Worm (Caenorhabditis elegans): ENCODE measurements around the gene lir-2.
A peak's percentile ranks its signal among the peaks of the same experiment; 100 is the strongest.

Gene lir-2

ce11 chrII:7704387-7704786 is 37.3 kb downstream of the lir-2 start:
- TF ChIP-seq ets-7 (tag; optimal IDR thresholded peaks at IDR 0.05), result no peak
- TF ChIP-seq hmbx-1 (tag; optimal IDR thresholded peaks at IDR 0.05), result no peak
- TF ChIP-seq pes-1 (GFP tag; IDR thresholded peaks at IDR 0.05), result no peak
- no peak for TF ChIP-seq aly-1 (tag; optimal IDR thresholded peaks at IDR 0.05)
- no peak for TF ChIP-seq ceh-13 (GFP tag; optimal IDR thresholded peaks at IDR 0.05)
- no peak for TF ChIP-seq sea-1 (GFP tag; conservative IDR thresholded peaks at IDR 0.05)
- no peak for TF ChIP-seq B0310.2 (tag; optimal IDR thresholded peaks at IDR 0.05)
- no peak for TF ChIP-seq scrt-1 (GFP tag; IDR thresholded peaks at IDR 0.05)
- TF ChIP-seq tbx-11 (GFP tag; IDR thresholded peaks at IDR 0.05), result no peak

ce11 chrII:7705152-7705551 is 38.1 kb downstream of the lir-2 start, which contains the start of gene B0495.7:
B0495.7 (minus strand) TSS chrII:7705233.
- no peak for TF ChIP-seq ama-1 (optimal IDR thresholded peaks at IDR 0.05)
- TF ChIP-seq hmbx-1 (tag; optimal IDR thresholded peaks at IDR 0.05), result no peak
- TF ChIP-seq ceh-13 (GFP tag; optimal IDR thresholded peaks at IDR 0.05), result no peak
- no peak for TF ChIP-seq F13C5.2 (tag; optimal IDR thresholded peaks at IDR 0.05)
- TF ChIP-seq flt-1 (GFP tag; IDR thresholded peaks at IDR 0.05), result no peak
- no peak for TF ChIP-seq hnd-1 (tag; optimal IDR thresholded peaks at IDR 0.05)
- no peak for TF ChIP-seq hmg-4 (GFP tag; optimal IDR thresholded peaks at IDR 0.05)
- no peak for TF ChIP-seq B0310.2 (tag; optimal IDR thresholded peaks at IDR 0.05)
- no peak for TF ChIP-seq tra-4 (tag; optimal IDR thresholded peaks at IDR 0.05)
- TF ChIP-seq tbx-11 (GFP tag; IDR thresholded peaks at IDR 0.05), result no peak
- no peak for TF ChIP-seq pes-1 (GFP tag; IDR thresholded peaks at IDR 0.05)
- no peak for TF ChIP-seq ceh-36 (tag; optimal IDR thresholded peaks at IDR 0.05)
- no peak for TF ChIP-seq scrt-1 (GFP tag; IDR thresholded peaks at IDR 0.05)

ce11 chrII:7707383-7707782 is 40.3 kb downstream of the lir-2 start, which contains the start of gene luc-7L:
luc-7L (minus strand) TSS chrII:7707483.
- no peak for TF ChIP-seq flt-1 (GFP tag; IDR thresholded peaks at IDR 0.05)
- TF ChIP-seq ceh-36 (tag; optimal IDR thresholded peaks at IDR 0.05), result no peak
- TF ChIP-seq ceh-13 (GFP tag; optimal IDR thresholded peaks at IDR 0.05), result no peak
- no peak for TF ChIP-seq tbx-37 (GFP tag; conservative IDR thresholded peaks at IDR 0.05)
- TF ChIP-seq sea-1 (GFP tag; conservative IDR thresholded peaks at IDR 0.05), result no peak
- no peak for TF ChIP-seq B0310.2 (tag; optimal IDR thresholded peaks at IDR 0.05)
- no peak for TF ChIP-seq scrt-1 (GFP tag; IDR thresholded peaks at IDR 0.05)
- no peak for TF ChIP-seq aly-1 (tag; optimal IDR thresholded peaks at IDR 0.05)
- TF ChIP-seq ama-1 (optimal IDR thresholded peaks at IDR 0.05), result no peak
- no peak for TF ChIP-seq hmg-4 (GFP tag; optimal IDR thresholded peaks at IDR 0.05)
- TF ChIP-seq pes-1 (GFP tag; IDR thresholded peaks at IDR 0.05), result no peak
- TF ChIP-seq hmbx-1 (tag; optimal IDR thresholded peaks at IDR 0.05), result no peak

ce11 chrII:7708540-7708939 is 41.5 kb downstream of the lir-2 start, which contains the start of gene B0495.9:
B0495.9 (minus strand) TSS chrII:7708710.
- TF ChIP-seq ceh-13 (GFP tag; optimal IDR thresholded peaks at IDR 0.05) (peak; percentile 80), tbx-37 (GFP tag; conservative IDR thresholded peaks at IDR 0.05) (peak; percentile 81), sea-1 (GFP tag; conservative IDR thresholded peaks at IDR 0.05) (peak; percentile 91), hmg-4 (GFP tag; optimal IDR thresholded peaks at IDR 0.05) (peak; percentile 91), ets-7 (tag; optimal IDR thresholded peaks at IDR 0.05) (peak; percentile 91), pes-1 (GFP tag; IDR thresholded peaks at IDR 0.05) (peak; percentile 91), B0310.2 (tag; optimal IDR thresholded peaks at IDR 0.05) (peak; percentile 76), tra-4 (tag; optimal IDR thresholded peaks at IDR 0.05) (peak; percentile 66), hmbx-1 (tag; optimal IDR thresholded peaks at IDR 0.05) (peak; percentile 49), tbx-11 (GFP tag; IDR thresholded peaks at IDR 0.05) (peak; percentile 84), hnd-1 (tag; optimal IDR thresholded peaks at IDR 0.05) (peak; percentile 77), ceh-36 (tag; optimal IDR thresholded peaks at IDR 0.05) (peak; percentile 77), flt-1 (GFP tag; IDR thresholded peaks at IDR 0.05) (peak; percentile 85), scrt-1 (GFP tag; IDR thresholded peaks at IDR 0.05) (peak; percentile 90), aly-1 (tag; optimal IDR thresholded peaks at IDR 0.05) (peak; percentile 83), ama-1 (optimal IDR thresholded peaks at IDR 0.05) (no peak), F13C5.2 (tag; optimal IDR thresholded peaks at IDR 0.05) (peak; percentile 95)

ce11 chrII:7709301-7709754 is 42.3 kb downstream of the lir-2 start, which contains the start of gene sre-1:
sre-1 (plus strand) TSS chrII:7709704.
- TF ChIP-seq ama-1 (optimal IDR thresholded peaks at IDR 0.05), result no peak
- no peak for TF ChIP-seq ceh-36 (tag; optimal IDR thresholded peaks at IDR 0.05)
- TF ChIP-seq hnd-1 (tag; optimal IDR thresholded peaks at IDR 0.05), result no peak
- TF ChIP-seq tra-4 (tag; optimal IDR thresholded peaks at IDR 0.05), result no peak
- TF ChIP-seq ceh-13 (GFP tag; optimal IDR thresholded peaks at IDR 0.05), result no peak
- no peak for TF ChIP-seq hmbx-1 (tag; optimal IDR thresholded peaks at IDR 0.05)
- TF ChIP-seq sea-1 (GFP tag; conservative IDR thresholded peaks at IDR 0.05), result no peak
- TF ChIP-seq ets-7 (tag; optimal IDR thresholded peaks at IDR 0.05), result no peak

ce11 chrII:7714614-7715186 is 47.6 kb downstream of the lir-2 start:
- TF ChIP-seq aly-1 (tag; optimal IDR thresholded peaks at IDR 0.05) (no peak), tbx-11 (GFP tag; IDR thresholded peaks at IDR 0.05) (no peak), ceh-13 (GFP tag; optimal IDR thresholded peaks at IDR 0.05) (no peak), hmg-4 (GFP tag; optimal IDR thresholded peaks at IDR 0.05) (no peak), hmbx-1 (tag; optimal IDR thresholded peaks at IDR 0.05) (no peak), ceh-36 (tag; optimal IDR thresholded peaks at IDR 0.05) (no peak)

- TF ChIP-seq sea-1 (GFP tag; conservative IDR thresholded peaks at IDR 0.05), result no peak
- no peak for TF ChIP-seq tbx-37 (GFP tag; conservative IDR thresholded peaks at IDR 0.05)
- no peak for TF ChIP-seq hmg-4 (GFP tag; optimal IDR thresholded peaks at IDR 0.05)
- no peak for TF ChIP-seq ceh-13 (GFP tag; optimal IDR thresholded peaks at IDR 0.05)
- no peak for TF ChIP-seq hnd-1 (tag; optimal IDR thresholded peaks at IDR 0.05)
- TF ChIP-seq ama-1 (optimal IDR thresholded peaks at IDR 0.05), result no peak
- TF ChIP-seq tbx-11 (GFP tag; IDR thresholded peaks at IDR 0.05), result no peak
- no peak for TF ChIP-seq scrt-1 (GFP tag; IDR thresholded peaks at IDR 0.05)
- TF ChIP-seq F13C5.2 (tag; optimal IDR thresholded peaks at IDR 0.05), result no peak
- no peak for TF ChIP-seq B0310.2 (tag; optimal IDR thresholded peaks at IDR 0.05)
- TF ChIP-seq aly-1 (tag; optimal IDR thresholded peaks at IDR 0.05), result no peak
- TF ChIP-seq flt-1 (GFP tag; IDR thresholded peaks at IDR 0.05), result no peak
- TF ChIP-seq tra-4 (tag; optimal IDR thresholded peaks at IDR 0.05), result no peak
- no peak for TF ChIP-seq hmbx-1 (tag; optimal IDR thresholded peaks at IDR 0.05)
- no peak for TF ChIP-seq ets-7 (tag; optimal IDR thresholded peaks at IDR 0.05)
Observed at ce11 chrII:7716112-7716511, 49.0 kb downstream of the lir-2 start.
